Fruit fly (Drosophila melanogaster): ENCODE data around the gene BigH1.

- TF ChIP-seq CG31441 (GFP tag; IDR thresholded peaks at IDR 0.05) (no peak), Dll (GFP tag; IDR thresholded peaks at IDR 0.05; ENCODE audit: partially characterized antibody) (no peak), CG14860 (GFP tag; IDR thresholded peaks at IDR 0.05; ENCODE audit: partially characterized antibody) (no peak), CG10209 (GFP tag; optimal IDR thresholded peaks at IDR 0.05) (no peak), Hr78 (GFP tag; optimal IDR thresholded peaks at IDR 0.05) (no peak), Trl (optimal IDR thresholded peaks at IDR 0.05) (no peak), Trl (GFP tag; optimal IDR thresholded peaks at IDR 0.05) (no peak), wor (GFP tag; IDR thresholded peaks at IDR 0.05) (no peak), Dfd (GFP tag; optimal IDR thresholded peaks at IDR 0.05) (no peak), BEAF-32 (GFP tag; optimal IDR thresholded peaks at IDR 0.05) (no peak), trh (GFP tag; optimal IDR thresholded peaks at IDR 0.05) (no peak), hkb (optimal IDR thresholded peaks at IDR 0.05) (no peak), hkb (GFP tag; IDR thresholded peaks at IDR 0.05) (no peak), CG12659 (GFP tag; optimal IDR thresholded peaks at IDR 0.05) (no peak)
Measured at dm6 chr3R:14652301-14652880, 10.9 kb upstream of the BigH1 start.

Data from whole organism, embryonic.